Worm (Caenorhabditis elegans) whole organism, mixed stage, embryonic: ENCODE measurements around the gene Y57G11C.46.

Source experiments
- M03D4.4 ChIP-seq: sonication (generic microtip); optimal IDR thresholded peaks from 2 replicates; lab custom pipeline; 2017; ENCODE audit warnings: mild to moderate bottlenecking, missing genetic modification characterization, missing compliant biosample characterization
- bed-3 ChIP-seq: fragments of 200-800 bp; sonication (Bioruptor generic); optimal IDR thresholded peaks from 3 replicates; lab custom pipeline; 2018; ENCODE audit warnings: mild to moderate bottlenecking, missing genetic modification characterization, moderate library complexity, missing compliant biosample characterization
- ceh-39 ChIP-seq: fragments of 150-350 bp; optimal IDR thresholded peaks from 2 replicates; lab custom pipeline; 2014; ENCODE audit warnings: missing biosample characterization, missing genetic modification characterization
- ceh-43 ChIP-seq: fragments of 200-800 bp; sonication (Bioruptor generic); optimal IDR thresholded peaks from 2 replicates; lab custom pipeline; 2018; ENCODE audit warnings: mild to moderate bottlenecking, missing genetic modification characterization, moderate library complexity, missing compliant biosample characterization
- ceh-83 ChIP-seq: fragments of 200-800 bp; sonication (Bioruptor generic); optimal IDR thresholded peaks from 2 replicates; lab custom pipeline; 2018; ENCODE audit warnings: mild to moderate bottlenecking, missing genetic modification characterization, missing compliant biosample characterization
- cnd-1 ChIP-seq: fragments of 200-800 bp; sonication (Bioruptor generic); optimal IDR thresholded peaks from 2 replicates; lab custom pipeline; 2018; ENCODE audit warnings: mild to moderate bottlenecking, missing genetic modification characterization, missing compliant biosample characterization
- drap-1 ChIP-seq: fragments of 200-800 bp; sonication (Bioruptor generic); optimal IDR thresholded peaks from 3 replicates; lab custom pipeline; 2018; ENCODE audit warnings: mild to moderate bottlenecking, missing genetic modification characterization, missing compliant biosample characterization
- elt-1 ChIP-seq: sonication (generic microtip); optimal IDR thresholded peaks from 2 replicates; lab custom pipeline; 2017; ENCODE audit warnings: missing genetic modification characterization, mild to moderate bottlenecking, missing compliant biosample characterization, antibody characterized with exemption, moderate library complexity, borderline replicate concordance; ENCODE audit not compliant: insufficient read depth
- elt-3 ChIP-seq: fragments of 150-350 bp; optimal IDR thresholded peaks from 2 replicates; lab custom pipeline; 2014; ENCODE audit warnings: missing biosample characterization, missing genetic modification characterization
- ham-2 ChIP-seq: fragments of 200-800 bp; sonication (Bioruptor generic); optimal IDR thresholded peaks from 2 replicates; lab custom pipeline; 2018; ENCODE audit warnings: mild to moderate bottlenecking, missing genetic modification characterization, missing compliant biosample characterization
- hlh-1 ChIP-seq: fragments of 150-350 bp; optimal IDR thresholded peaks from 2 replicates; lab custom pipeline; 2014; ENCODE audit warnings: missing biosample characterization, missing genetic modification reagents, missing genetic modification characterization
- lsy-2 ChIP-seq: fragments of 150-350 bp; optimal IDR thresholded peaks from 2 replicates; lab custom pipeline; 2014; ENCODE audit warnings: missing biosample characterization, missing genetic modification characterization
- mab-5 ChIP-seq: fragments of 150-350 bp; optimal IDR thresholded peaks from 2 replicates; lab custom pipeline; 2014; ENCODE audit warnings: missing biosample characterization, missing genetic modification characterization
- mep-1 ChIP-seq: fragments of 150-350 bp; optimal IDR thresholded peaks from 2 replicates; lab custom pipeline; 2017; ENCODE audit warnings: missing biosample characterization, missing genetic modification reagents, missing genetic modification characterization, inconsistent platforms
- mls-2 ChIP-seq: sonication (generic microtip); optimal IDR thresholded peaks from 2 replicates; lab custom pipeline; 2016; ENCODE audit warnings: mild to moderate bottlenecking, missing genetic modification characterization, moderate library complexity, missing compliant biosample characterization
- nhr-12 ChIP-seq: fragments of 150-350 bp; optimal IDR thresholded peaks from 2 replicates; lab custom pipeline; 2014; ENCODE audit warnings: missing biosample characterization, missing genetic modification characterization
- nhr-2 ChIP-seq: fragments of 150-350 bp; optimal IDR thresholded peaks from 2 replicates; lab custom pipeline; 2014; ENCODE audit warnings: missing biosample characterization, missing genetic modification characterization
- nhr-237 ChIP-seq: fragments of 150-350 bp; optimal IDR thresholded peaks from 2 replicates; lab custom pipeline; 2014; ENCODE audit warnings: missing biosample characterization, missing genetic modification characterization
- nhr-76 ChIP-seq: sonication (generic microtip); optimal IDR thresholded peaks from 2 replicates; lab custom pipeline; 2017; ENCODE audit warnings: missing biosample characterization, missing genetic modification characterization
- sem-2 ChIP-seq: fragments of 200-800 bp; sonication (Bioruptor generic); optimal IDR thresholded peaks from 2 replicates; lab custom pipeline; 2018; ENCODE audit warnings: mild to moderate bottlenecking, missing genetic modification characterization, missing compliant biosample characterization
- snpc-4 ChIP-seq: fragments of 150-350 bp; optimal IDR thresholded peaks from 2 replicates; lab custom pipeline; 2014; ENCODE audit warnings: missing biosample characterization, missing genetic modification characterization
- sptf-1 ChIP-seq: sonication (generic microtip); optimal IDR thresholded peaks from 2 replicates; lab custom pipeline; 2017; ENCODE audit warnings: mild to moderate bottlenecking, missing genetic modification characterization, moderate library complexity, missing compliant biosample characterization
- tbx-8 ChIP-seq: fragments of 200-800 bp; sonication (Bioruptor generic); optimal IDR thresholded peaks from 2 replicates; lab custom pipeline; 2018; ENCODE audit warnings: mild to moderate bottlenecking, missing genetic modification characterization, moderate library complexity, missing compliant biosample characterization
- unc-39 ChIP-seq: fragments of 150-350 bp; optimal IDR thresholded peaks from 2 replicates; lab custom pipeline; 2014; ENCODE audit warnings: missing biosample characterization, missing genetic modification characterization
- unc-62 ChIP-seq: fragments of 150-350 bp; optimal IDR thresholded peaks from 2 replicates; lab custom pipeline; 2014; ENCODE audit warnings: missing biosample characterization, missing genetic modification reagents, missing genetic modification characterization
- zip-8 ChIP-seq: fragments of 150-350 bp; optimal IDR thresholded peaks from 2 replicates; lab custom pipeline; 2014; ENCODE audit warnings: missing biosample characterization, missing genetic modification characterization

Y57G11C.46 gene

ce11 chrIV:14802316-14802715 is 13.9 kb downstream of the Y57G11C.46 start, which contains the start of gene Y57G11C.1142:
Gene Y57G11C.1142, plus strand, starts transcription at chrIV:14802616.
- no peak for TF ChIP-seq drap-1 (GFP tag; lab: Kevin White, UChicago)
- TF ChIP-seq ceh-43 (GFP tag; lab: Kevin White, UChicago), result no peak
- TF ChIP-seq mls-2 (tag; lab: Kevin White, UChicago), result no peak

ce11 chrIV:14800931-14801330 is 15.3 kb downstream of the Y57G11C.46 start:
- TF ChIP-seq ceh-83 (GFP tag; lab: Kevin White, UChicago) (no peak), mep-1 (tag; lab: Kevin White, UChicago) (no peak), unc-62 (GFP tag; lab: Kevin White, UChicago) (no peak), elt-1 (tag; lab: Kevin White, UChicago) (no peak), M03D4.4 (no peak), nhr-12 (tag; lab: Kevin White, UChicago) (no peak), mab-5 (tag; lab: Kevin White, UChicago) (no peak), ham-2 (no peak), lsy-2 (tag; lab: Kevin White, UChicago) (no peak), sem-2 (no peak), ceh-39 (tag; lab: Kevin White, UChicago) (no peak), hlh-1 (tag; lab: Kevin White, UChicago) (no peak), snpc-4 (tag; lab: Kevin White, UChicago) (no peak), sptf-1 (no peak), ceh-43 (GFP tag; lab: Kevin White, UChicago) (no peak)
- TF ChIP-seq, all 35 proteins: peak for 0

- no peak for TF ChIP-seq elt-3 (tag; lab: Kevin White, UChicago)
- no peak for TF ChIP-seq zip-8 (tag; lab: Kevin White, UChicago)
- TF ChIP-seq ceh-43 (GFP tag; lab: Kevin White, UChicago), result no peak
- TF ChIP-seq sptf-1, result no peak
These were observed 17.0 kb downstream of the Y57G11C.46 start, which contains the start of gene Y57G11C.14 for ce11 chrIV:14799186-14799585. Gene Y57G11C.14, plus strand, starts transcription at chrIV:14799311.

ce11 chrIV:14797849-14798248 is 18.3 kb downstream of the Y57G11C.46 start, which contains the start of gene arl-8:
Gene arl-8, plus strand, starts transcription at chrIV:14798149.
- TF ChIP-seq ham-2 (no peak), cnd-1 (tag; lab: Kevin White, UChicago) (no peak), ceh-43 (GFP tag; lab: Kevin White, UChicago) (no peak), nhr-12 (tag; lab: Kevin White, UChicago) (no peak), sem-2 (no peak), nhr-2 (tag; lab: Kevin White, UChicago) (no peak), mls-2 (tag; lab: Kevin White, UChicago) (no peak)

ce11 chrIV:14797354-14797753 is 18.8 kb downstream of the Y57G11C.46 start, which contains the start of the genes Y57G11C.1147 and nuo-3:
Gene Y57G11C.1147, minus strand, starts transcription at chrIV:14797514.
Gene nuo-3, minus strand, starts transcription at chrIV:14797544.
- no peak for TF ChIP-seq M03D4.4

- TF ChIP-seq ceh-83 (GFP tag; lab: Kevin White, UChicago) (no peak), unc-39 (tag; lab: Kevin White, UChicago) (no peak), lsy-2 (tag; lab: Kevin White, UChicago) (no peak), nhr-76 (no peak), bed-3 (GFP tag; lab: Kevin White, UChicago) (no peak), ceh-39 (tag; lab: Kevin White, UChicago) (no peak), nhr-237 (tag; lab: Kevin White, UChicago) (no peak), mab-5 (tag; lab: Kevin White, UChicago) (no peak), mep-1 (tag; lab: Kevin White, UChicago) (no peak), tbx-8 (no peak), unc-62 (GFP tag; lab: Kevin White, UChicago) (no peak)
- TF ChIP-seq, all 35 proteins: peak for 0
These were observed 20.2 kb downstream of the Y57G11C.46 start, which contains the start of gene coq-3 for ce11 chrIV:14795918-14796488. Gene coq-3, minus strand, starts transcription at chrIV:14796324.
